Worm (Caenorhabditis elegans): ENCODE data around the gene C46H3.1.

- no peak for TF ChIP-seq nhr-237 (tag; optimal IDR thresholded peaks at IDR 0.05)
- no peak for TF ChIP-seq nhr-12 (tag; optimal IDR thresholded peaks at IDR 0.05)
- no peak for TF ChIP-seq elt-2 (tag; optimal IDR thresholded peaks at IDR 0.05)
- TF ChIP-seq mdl-1 (tag; optimal IDR thresholded peaks at IDR 0.05), result no peak
- TF ChIP-seq F16B12.6 (tag; optimal IDR thresholded peaks at IDR 0.05), result no peak
- no peak for TF ChIP-seq ceh-82 (tag; optimal IDR thresholded peaks at IDR 0.05)
- TF ChIP-seq lsy-2 (tag; optimal IDR thresholded peaks at IDR 0.05), result no peak
- no peak for TF ChIP-seq unc-130 (tag; optimal IDR thresholded peaks at IDR 0.05)
- no peak for TF ChIP-seq snpc-4 (tag; optimal IDR thresholded peaks at IDR 0.05)
Measured at ce11 chrX:1179984-1180383, 29.2 kb upstream of the C46H3.1 start, which contains the start of gene hot-8.

Data from whole organism, L1 larva.